Worm (Caenorhabditis elegans): ENCODE measurements around the gene nlp-53.

Gene nlp-53

ce11 chrX:13654276-13654675 lies 35.6 kb downstream of the nlp-53 start:
- TF ChIP-seq elt-4 (tag; optimal IDR thresholded peaks at IDR 0.05) (no peak), ceh-34 (tag; optimal IDR thresholded peaks at IDR 0.05) (no peak), npax-4 (tag; optimal IDR thresholded peaks at IDR 0.05) (no peak), pha-2 (tag; optimal IDR thresholded peaks at IDR 0.05) (no peak), hlh-6 (tag; optimal IDR thresholded peaks at IDR 0.05) (no peak), unc-3 (GFP tag; conservative IDR thresholded peaks at IDR 0.05) (no peak), unc-3 (tag; optimal IDR thresholded peaks at IDR 0.05) (no peak)

DNA sequence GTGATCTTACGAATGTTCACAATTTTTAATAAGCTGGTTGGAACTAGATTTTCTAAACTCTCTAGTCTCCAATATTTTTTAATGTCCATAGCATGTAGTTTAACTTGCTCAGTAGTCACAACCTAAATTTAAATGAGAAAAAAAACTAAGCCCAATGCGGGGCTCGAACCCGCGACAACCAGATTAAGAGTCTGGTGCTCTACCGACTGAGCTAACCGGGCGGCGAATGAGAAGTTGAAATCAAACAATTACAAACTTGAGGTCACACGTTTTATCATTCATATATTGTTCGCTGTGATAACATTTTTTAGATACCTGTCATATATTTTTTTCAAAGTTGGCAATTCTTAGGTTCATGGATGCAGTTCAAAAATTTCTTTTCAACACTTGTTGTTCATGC lies 37.1 kb downstream of the nlp-53 start:
- TF ChIP-seq ceh-48 (tag; optimal IDR thresholded peaks at IDR 0.05) = no peak
- no peak for TF ChIP-seq tbx-2 (tag; optimal IDR thresholded peaks at IDR 0.05)
- no peak for TF ChIP-seq hlh-30 (tag; optimal IDR thresholded peaks at IDR 0.05; ENCODE audit: insufficient read depth)
- no peak for TF ChIP-seq ceh-14 (tag; optimal IDR thresholded peaks at IDR 0.05)
- TF ChIP-seq unc-55 (GFP tag; optimal IDR thresholded peaks at IDR 0.05) = no peak
- TF ChIP-seq pax-1 (tag; optimal IDR thresholded peaks at IDR 0.05) = no peak
- no peak for TF ChIP-seq npax-4 (tag; optimal IDR thresholded peaks at IDR 0.05)
- TF ChIP-seq pros-1 (tag; optimal IDR thresholded peaks at IDR 0.05) = no peak
- TF ChIP-seq ceh-31 (tag; optimal IDR thresholded peaks at IDR 0.05) = no peak
- no peak for TF ChIP-seq ets-4 (tag; optimal IDR thresholded peaks at IDR 0.05)
- TF ChIP-seq lim-6 (tag; optimal IDR thresholded peaks at IDR 0.05) = no peak
- no peak for TF ChIP-seq syd-9 (tag; optimal IDR thresholded peaks at IDR 0.05)
- no peak for TF ChIP-seq nfya-1 (tag; optimal IDR thresholded peaks at IDR 0.05)
- TF ChIP-seq ceh-18 (tag; optimal IDR thresholded peaks at IDR 0.05) = no peak

- TF ChIP-seq pros-1 (tag; optimal IDR thresholded peaks at IDR 0.05) = no peak
- no peak for TF ChIP-seq pag-3 (tag; optimal IDR thresholded peaks at IDR 0.05; ENCODE audit: borderline replicate concordance)
- no peak for TF ChIP-seq unc-3 (GFP tag; conservative IDR thresholded peaks at IDR 0.05)
- no peak for TF ChIP-seq unc-3 (tag; optimal IDR thresholded peaks at IDR 0.05)
- TF ChIP-seq fkh-10 (GFP tag; optimal IDR thresholded peaks at IDR 0.05) = no peak
Observed at ce11 chrX:13660206-13660605, 41.5 kb downstream of the nlp-53 start, which contains the start of gene C04A11.1. Gene C04A11.1 (plus strand): TSS chrX:13660506.

DNA sequence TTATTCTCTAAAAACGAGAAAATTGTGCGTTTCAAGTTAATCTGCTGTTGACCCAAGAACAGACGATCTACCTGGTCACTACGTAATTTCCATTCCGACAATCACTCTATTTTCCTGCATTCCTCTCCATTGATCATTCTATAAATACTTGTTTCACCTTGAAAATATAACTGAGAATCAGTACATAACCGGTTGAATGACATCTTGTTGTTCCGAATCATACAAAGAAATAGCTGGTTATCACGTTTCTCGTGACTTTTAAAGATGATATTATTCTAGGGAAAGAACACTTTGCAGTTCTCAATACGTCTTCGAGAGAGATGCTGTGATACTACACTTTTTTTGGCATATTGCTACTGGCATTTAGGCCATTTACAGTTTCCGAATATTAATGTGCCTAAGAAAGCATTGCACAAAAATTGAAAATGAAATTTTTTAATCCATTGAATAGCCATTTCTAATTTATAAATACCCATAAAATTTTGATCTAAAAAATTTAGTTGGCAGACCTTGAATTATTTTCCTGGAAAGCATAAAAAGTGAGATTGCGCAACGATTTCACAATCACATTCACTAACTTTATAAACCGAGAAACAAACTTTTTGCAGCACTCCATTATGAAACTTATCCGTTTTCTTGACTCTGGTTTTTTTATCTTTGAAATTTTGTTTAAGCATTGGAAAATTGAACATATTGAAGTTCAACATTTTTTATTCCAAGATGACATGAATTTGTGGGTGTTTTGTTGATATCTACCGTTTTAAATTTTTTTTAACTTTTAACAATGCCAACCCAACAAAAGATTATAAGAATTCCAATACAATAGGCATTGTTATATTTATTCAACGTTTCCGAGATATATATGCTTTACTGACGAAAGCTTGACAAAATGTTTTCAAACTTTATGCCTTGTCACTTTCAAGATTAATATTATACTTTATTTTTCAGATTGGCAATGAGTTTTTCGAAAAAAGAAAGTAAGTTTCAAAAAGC lies 45.3 kb downstream of the nlp-53 start, which contains the start of gene C04A11.5:
TSS of gene C04A11.5 (plus strand) at position 943 of the 993 bp plus-strand sequence.
- no peak for TF ChIP-seq lim-6 (tag; optimal IDR thresholded peaks at IDR 0.05)
- no peak for TF ChIP-seq rnt-1 (tag; optimal IDR thresholded peaks at IDR 0.05)
- no peak for TF ChIP-seq madf-2 (tag; optimal IDR thresholded peaks at IDR 0.05)
- no peak for TF ChIP-seq sox-4 (tag; optimal IDR thresholded peaks at IDR 0.05)
- TF ChIP-seq sdc-2 (tag; optimal IDR thresholded peaks at IDR 0.05) = no peak

- TF ChIP-seq C38D4.7 (GFP tag; optimal IDR thresholded peaks at IDR 0.05) (peak; percentile 97), lin-11 (tag; optimal IDR thresholded peaks at IDR 0.05) (peak; percentile 95), unc-55 (GFP tag; optimal IDR thresholded peaks at IDR 0.05) (peak; percentile 41), fkh-10 (GFP tag; optimal IDR thresholded peaks at IDR 0.05) (peak; percentile 93), ceh-31 (tag; optimal IDR thresholded peaks at IDR 0.05) (peak; percentile 96), unc-42 (tag; optimal IDR thresholded peaks at IDR 0.05) (peak; percentile 90), hlh-6 (tag; optimal IDR thresholded peaks at IDR 0.05) (peak; percentile 99), nhr-232 (tag; optimal IDR thresholded peaks at IDR 0.05) (peak; percentile 98), unc-86 (tag; optimal IDR thresholded peaks at IDR 0.05) (peak; percentile 98), ttx-3 (tag; optimal IDR thresholded peaks at IDR 0.05) (peak; percentile 98), F13H6.1 (tag; optimal IDR thresholded peaks at IDR 0.05) (peak; percentile 97), K09A11.1 (tag; optimal IDR thresholded peaks at IDR 0.05; ENCODE audit: insufficient read depth) (peak; percentile 93), npax-4 (tag; optimal IDR thresholded peaks at IDR 0.05) (peak; percentile 97), ceh-30 (tag; optimal IDR thresholded peaks at IDR 0.05) (peak; percentile 99), mec-3 (tag; optimal IDR thresholded peaks at IDR 0.05; ENCODE audit: borderline replicate concordance) (peak; percentile 94), pros-1 (tag; optimal IDR thresholded peaks at IDR 0.05) (peak; percentile 80), tbx-7 (tag; optimal IDR thresholded peaks at IDR 0.05) (peak; percentile 81), unc-3 (GFP tag; conservative IDR thresholded peaks at IDR 0.05) (peak; percentile 99), unc-3 (tag; optimal IDR thresholded peaks at IDR 0.05) (peak; percentile 97), ref-2 (tag; optimal IDR thresholded peaks at IDR 0.05) (peak; percentile 98), gmeb-2 (tag; optimal IDR thresholded peaks at IDR 0.05) (peak; percentile 99), tbx-2 (tag; optimal IDR thresholded peaks at IDR 0.05) (peak; percentile 98), ceh-14 (tag; optimal IDR thresholded peaks at IDR 0.05) (peak; percentile 98), dve-1 (tag; optimal IDR thresholded peaks at IDR 0.05) (peak; percentile 95), pag-3 (tag; optimal IDR thresholded peaks at IDR 0.05; ENCODE audit: borderline replicate concordance) (peak; percentile 97), ceh-34 (tag; optimal IDR thresholded peaks at IDR 0.05) (peak; percentile 99)
Observed at ce11 chrX:13665447-13665846, 46.8 kb downstream of the nlp-53 start.

All from whole organism, late embryonic.